Fruit fly (Drosophila melanogaster) whole organism, embryonic: ENCODE measurements around the gene Rab9D.
A peak's percentile ranks its signal among the peaks of the same experiment; 100 is the strongest.

Source experiments
- Atf3 ChIP-seq: fragments of 200-800 bp; sonication (Bioruptor generic); optimal IDR thresholded peaks from 3 replicates; lab custom pipeline; 2016; ENCODE audit warnings: missing biosample characterization, missing genetic modification characterization
- Blimp-1 ChIP-seq: fragments of 200-800 bp; sonication (Bioruptor generic); optimal IDR thresholded peaks from 3 replicates; lab custom pipeline; 2018; ENCODE audit warnings: missing biosample characterization, missing genetic modification characterization, mild to moderate bottlenecking, moderate library complexity, missing genetic modification reagents
- BtbVII ChIP-seq: fragments of 200-800 bp; sonication (Bioruptor generic); optimal IDR thresholded peaks from 3 replicates; lab custom pipeline; 2017; ENCODE audit warnings: missing biosample characterization, mild to moderate bottlenecking, missing genetic modification characterization
- CG10366 ChIP-seq: fragments of 200-800 bp; sonication (Bioruptor generic); IDR thresholded peaks from 2 replicates; pipeline ENCODE4 v1.3.6; 2022; ENCODE audit warnings: missing biosample characterization, missing genetic modification characterization
- CG13775 ChIP-seq: fragments of 200-800 bp; sonication (Bioruptor generic); optimal IDR thresholded peaks from 3 replicates; lab custom pipeline; 2017; ENCODE audit warnings: missing biosample characterization, mild to moderate bottlenecking, missing genetic modification characterization
- CG15514 ChIP-seq: fragments of 200-800 bp; sonication (Bioruptor generic); optimal IDR thresholded peaks from 3 replicates; lab custom pipeline; 2017; ENCODE audit warnings: missing biosample characterization, missing genetic modification characterization, mild to moderate bottlenecking, moderate library complexity, missing genetic modification reagents
- CG1602 ChIP-seq: fragments of 200-800 bp; sonication (Bioruptor generic); optimal IDR thresholded peaks from 3 replicates; lab custom pipeline; 2016; ENCODE audit warnings: missing biosample characterization, missing genetic modification characterization
- CG1603 ChIP-seq: fragments of 200-800 bp; sonication (Bioruptor generic); optimal IDR thresholded peaks from 2 replicates; lab custom pipeline; 2019; ENCODE audit warnings: missing biosample characterization, mild to moderate bottlenecking, missing genetic modification characterization, moderate library complexity
- CG16813 ChIP-seq: fragments of 200-800 bp; sonication (Bioruptor generic); IDR thresholded peaks from 3 replicates; pipeline ENCODE4 v1.3.6; 2022; ENCODE audit warnings: missing biosample characterization, missing genetic modification characterization; ENCODE audit not compliant: partially characterized antibody
- CG16815 ChIP-seq: fragments of 200-800 bp; sonication (Bioruptor generic); optimal IDR thresholded peaks from 3 replicates; lab custom pipeline; 2017; ENCODE audit warnings: missing biosample characterization, mild to moderate bottlenecking, missing genetic modification characterization
- CG17361 ChIP-seq: fragments of 200-800 bp; sonication (Bioruptor generic); IDR thresholded peaks from 3 replicates; pipeline ENCODE4 v1.3.6; 2022; ENCODE audit warnings: missing biosample characterization, missing genetic modification characterization
- CG1792 ChIP-seq: fragments of 200-800 bp; sonication (Bioruptor generic); optimal IDR thresholded peaks from 2 replicates; lab custom pipeline; 2016; ENCODE audit warnings: missing biosample characterization, missing genetic modification characterization
- CG32532 ChIP-seq: fragments of 200-800 bp; sonication (Bioruptor generic); IDR thresholded peaks from 2 replicates; pipeline ENCODE4 v1.3.6; 2022; ENCODE audit warnings: missing biosample characterization, missing genetic modification characterization
- CG32767 ChIP-seq: fragments of 200-800 bp; sonication (Bioruptor generic); IDR thresholded peaks from 2 replicates; pipeline ENCODE4 v1.3.6; 2022; ENCODE audit warnings: missing biosample characterization, missing genetic modification characterization
- CG32772 ChIP-seq: fragments of 200-800 bp; sonication (Bioruptor generic); IDR thresholded peaks from 2 replicates; pipeline ENCODE4 v1.3.6; 2022; ENCODE audit warnings: missing biosample characterization, missing genetic modification characterization
- CG4617 ChIP-seq: fragments of 200-800 bp; sonication (Bioruptor generic); optimal IDR thresholded peaks from 3 replicates; lab custom pipeline; 2016; ENCODE audit warnings: missing biosample characterization, missing genetic modification characterization, borderline replicate concordance
- CG6254 ChIP-seq: fragments of 200-800 bp; sonication (Bioruptor generic); optimal IDR thresholded peaks from 3 replicates; lab custom pipeline; 2017; ENCODE audit warnings: mild to moderate bottlenecking, missing biosample characterization, missing genetic modification reagents, missing genetic modification characterization
- CG8924 ChIP-seq: fragments of 200-800 bp; optimal IDR thresholded peaks from 3 replicates; lab custom pipeline; 2019; ENCODE audit warnings: missing biosample characterization, mild to moderate bottlenecking, missing genetic modification characterization, moderate library complexity
- Deaf1 ChIP-seq: fragments of 200-800 bp; optimal IDR thresholded peaks from 3 replicates; lab custom pipeline; 2019; ENCODE audit warnings: missing biosample characterization, mild to moderate bottlenecking, missing genetic modification characterization, moderate library complexity
- Fer1 ChIP-seq: fragments of 200-800 bp; sonication (Bioruptor generic); optimal IDR thresholded peaks from 2 replicates; lab custom pipeline; 2017; ENCODE audit warnings: missing biosample characterization, mild to moderate bottlenecking, missing genetic modification characterization
- GATAe ChIP-seq: fragments of 200-800 bp; sonication (Bioruptor generic); conservative IDR thresholded peaks from 2 replicates; pipeline ENCODE4 v1.3.6; 2022; ENCODE audit warnings: missing biosample characterization, missing genetic modification characterization
- HHEX ChIP-seq: fragments of 200-800 bp; sonication (Bioruptor generic); optimal IDR thresholded peaks from 3 replicates; lab custom pipeline; 2017; ENCODE audit warnings: missing biosample characterization, mild to moderate bottlenecking, missing genetic modification characterization, missing genetic modification reagents
- Jarid2 ChIP-seq: fragments of 200-800 bp; sonication (Bioruptor generic); optimal IDR thresholded peaks from 3 replicates; lab custom pipeline; 2017; ENCODE audit warnings: mild to moderate bottlenecking, missing biosample characterization, missing genetic modification reagents, missing genetic modification characterization
- NC2α ChIP-seq: fragments of 200-800 bp; sonication (Bioruptor generic); optimal IDR thresholded peaks from 2 replicates; lab custom pipeline; 2016; ENCODE audit warnings: missing biosample characterization, missing genetic modification characterization
- NFAT ChIP-seq: fragments of 200-800 bp; sonication (Bioruptor generic); IDR thresholded peaks from 2 replicates; pipeline ENCODE4 v1.3.6; 2022; ENCODE audit warnings: missing biosample characterization, missing genetic modification characterization
- Opbp ChIP-seq: fragments of 200-800 bp; sonication (Bioruptor generic); IDR thresholded peaks from 3 replicates; pipeline ENCODE4 v1.3.6; 2022; ENCODE audit warnings: missing biosample characterization, missing genetic modification characterization; ENCODE audit not compliant: partially characterized antibody
- Ravus ChIP-seq: fragments of 200-800 bp; sonication (Bioruptor generic); IDR thresholded peaks from 2 replicates; pipeline ENCODE4 v1.3.6; 2022; ENCODE audit warnings: missing biosample characterization, missing genetic modification characterization
- Sry-β ChIP-seq: fragments of 200-800 bp; sonication (Bioruptor generic); optimal IDR thresholded peaks from 2 replicates; lab custom pipeline; 2018; ENCODE audit warnings: missing biosample characterization, mild to moderate bottlenecking, missing genetic modification characterization, moderate library complexity
- Tbp ChIP-seq: fragments of >200 bp; optimal IDR thresholded peaks from 2 replicates; lab custom pipeline; 2018; ENCODE audit warnings: missing biosample characterization, missing genetic modification characterization
- ac ChIP-seq: fragments of 200-800 bp; sonication (Bioruptor generic); optimal IDR thresholded peaks from 3 replicates; lab custom pipeline; 2017; ENCODE audit warnings: missing biosample characterization, mild to moderate bottlenecking, missing genetic modification characterization
- bcd ChIP-seq: fragments of 200-800 bp; sonication (Bioruptor generic); optimal IDR thresholded peaks from 2 replicates; lab custom pipeline; 2017; ENCODE audit warnings: missing biosample characterization, mild to moderate bottlenecking, missing genetic modification characterization
- bowl ChIP-seq: fragments of 200-800 bp; sonication (Bioruptor generic); IDR thresholded peaks from 2 replicates; pipeline ENCODE4 v1.3.6; 2022; ENCODE audit warnings: missing biosample characterization, missing genetic modification characterization
- cas ChIP-seq: fragments of 200-800 bp; sonication (Bioruptor generic); IDR thresholded peaks from 2 replicates; pipeline ENCODE4 v1.3.6; 2022; ENCODE audit warnings: missing biosample characterization, missing genetic modification characterization
- cato ChIP-seq: fragments of 200-800 bp; sonication (Bioruptor generic); optimal IDR thresholded peaks from 2 replicates; lab custom pipeline; 2016; ENCODE audit warnings: missing biosample characterization, missing genetic modification characterization, borderline replicate concordance
- chif ChIP-seq, 2 experiments: fragments of 200-800 bp; sonication (Bioruptor generic); optimal IDR thresholded peaks; 3 replicates each; lab custom pipeline; 2016; ENCODE audit warnings: missing biosample characterization in 2 of 2, missing genetic modification characterization in 2 of 2
- dm ChIP-seq: fragments of 200-800 bp; sonication (Bioruptor generic); optimal IDR thresholded peaks from 3 replicates; lab custom pipeline; 2016; ENCODE audit warnings: missing biosample characterization, missing genetic modification characterization
- eve ChIP-seq, 2 experiments: fragments of >200 bp; optimal IDR thresholded peaks; 2 replicates each; lab custom pipeline; 2017; ENCODE audit warnings: missing biosample characterization in 2 of 2, missing genetic modification characterization in 2 of 2
- exex ChIP-seq: fragments of 200-800 bp; sonication (Bioruptor generic); optimal IDR thresholded peaks from 4 replicates; lab custom pipeline; 2018; ENCODE audit warnings: missing biosample characterization, mild to moderate bottlenecking, missing genetic modification characterization, moderate library complexity
- gce ChIP-seq: fragments of 200-800 bp; sonication (Bioruptor generic); IDR thresholded peaks from 3 replicates; pipeline ENCODE4 v1.3.6; 2022; ENCODE audit warnings: missing biosample characterization, missing genetic modification characterization
- her ChIP-seq: fragments of 200-800 bp; sonication (Bioruptor generic); optimal IDR thresholded peaks from 2 replicates; lab custom pipeline; 2016; ENCODE audit warnings: missing biosample characterization, missing genetic modification characterization
- jigr1 ChIP-seq: fragments of 200-800 bp; sonication (Bioruptor generic); IDR thresholded peaks from 3 replicates; pipeline ENCODE4 v1.3.6; 2022; ENCODE audit warnings: missing biosample characterization, missing genetic modification characterization
- ken ChIP-seq: fragments of 200-800 bp; sonication (Bioruptor generic); IDR thresholded peaks from 3 replicates; pipeline ENCODE4 v1.3.6; 2022; ENCODE audit warnings: missing biosample characterization, missing genetic modification characterization
- lmd ChIP-seq: fragments of 200-800 bp; sonication (Bioruptor generic); IDR thresholded peaks from 2 replicates; pipeline ENCODE4 v1.3.6; 2022; ENCODE audit warnings: missing biosample characterization, missing genetic modification characterization
- onecut ChIP-seq: fragments of 200-800 bp; sonication (Bioruptor generic); IDR thresholded peaks from 2 replicates; pipeline ENCODE4 v1.3.6; 2022; ENCODE audit warnings: missing biosample characterization, missing genetic modification characterization
- ranshi ChIP-seq: fragments of 200-800 bp; sonication (Bioruptor generic); IDR thresholded peaks from 2 replicates; pipeline ENCODE4 v1.3.6; 2022; ENCODE audit warnings: missing biosample characterization, missing genetic modification characterization
- row ChIP-seq: fragments of 200-800 bp; sonication (Bioruptor generic); IDR thresholded peaks from 3 replicates; pipeline ENCODE4 v1.3.6; 2022; ENCODE audit warnings: missing biosample characterization, missing genetic modification characterization
- slou ChIP-seq: fragments of 200-800 bp; sonication (Bioruptor generic); optimal IDR thresholded peaks from 3 replicates; lab custom pipeline; 2016; ENCODE audit warnings: missing biosample characterization, missing genetic modification characterization
- ssp ChIP-seq: fragments of 200-800 bp; sonication (Bioruptor generic); IDR thresholded peaks from 2 replicates; pipeline ENCODE4 v1.3.6; 2022; ENCODE audit warnings: missing biosample characterization, missing genetic modification characterization
- tup ChIP-seq: fragments of 200-800 bp; sonication (Bioruptor generic); optimal IDR thresholded peaks from 2 replicates; lab custom pipeline; 2016; ENCODE audit warnings: missing biosample characterization, mild to moderate bottlenecking, missing genetic modification characterization, moderate library complexity

Gene Rab9D

DNA sequence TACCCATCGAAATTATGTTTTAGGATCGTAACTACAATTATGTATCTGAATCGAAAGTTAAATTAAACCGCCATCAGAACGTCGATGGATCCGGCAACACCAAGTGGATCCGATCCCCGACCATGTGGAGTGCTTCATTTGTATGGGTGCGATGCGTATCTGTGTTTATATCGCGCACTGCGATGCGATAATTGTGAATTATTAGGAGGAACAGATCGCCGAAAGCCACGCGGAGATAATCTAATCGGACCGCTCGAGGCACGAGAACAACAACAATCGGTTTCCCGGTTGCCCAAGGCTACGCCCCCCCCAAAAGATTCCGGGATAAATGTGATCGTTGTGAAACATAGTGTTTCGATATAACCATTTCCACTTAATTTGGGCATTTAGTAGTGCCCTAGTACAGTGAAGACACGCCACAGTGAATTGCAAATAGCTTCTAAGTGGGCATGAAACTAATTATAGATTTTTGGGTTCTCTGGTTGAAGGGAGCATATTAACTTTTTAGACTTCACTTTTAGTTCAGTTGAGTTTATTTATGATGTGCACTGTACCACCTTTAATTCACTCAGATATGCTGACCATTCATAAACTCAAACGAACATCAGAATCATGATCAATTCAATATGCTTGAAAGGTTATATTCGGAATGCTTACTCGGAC, 11.5 kb downstream of the Rab9D start (continued):
- TF ChIP-seq gce (GFP tag; lab: Robert Waterston, UW), result peak; percentile 34; the same call in 1 of the 3 replicates
- TF ChIP-seq HHEX (GFP tag; lab: Kevin White, UChicago), result peak; percentile 4
- TF ChIP-seq Fer1 (GFP tag; lab: Kevin White, UChicago), result peak; percentile 16
- peak; percentile 21 for TF ChIP-seq CG1602 (GFP tag; lab: Kevin White, UChicago)
- TF ChIP-seq CG4617 (GFP tag; lab: Kevin White, UChicago), result no peak
- peak; percentile 39; the same call in 2 of the 3 replicates for TF ChIP-seq CG17361 (GFP tag; lab: Robert Waterston, UW)
- no peak for TF ChIP-seq ac (GFP tag; lab: Kevin White, UChicago)
- TF ChIP-seq GATAe (GFP tag; lab: Robert Waterston, UW), result no peak
- TF ChIP-seq her (GFP tag; lab: Kevin White, UChicago), result no peak
- peak; percentile 9 for TF ChIP-seq dm
- TF ChIP-seq ranshi (GFP tag; lab: Robert Waterston, UW), result peak; percentile 66; the same call in 1 of the 2 replicates
- TF ChIP-seq lmd (GFP tag; lab: Robert Waterston, UW), result peak; percentile 68
- no peak for TF ChIP-seq Tbp (GFP tag; lab: Kevin White, UChicago)
- peak; percentile 71 for TF ChIP-seq ken (GFP tag; lab: Robert Waterston, UW)
- peak; percentile 16 for TF ChIP-seq CG13775 (GFP tag; lab: Kevin White, UChicago)
- TF ChIP-seq onecut (GFP tag; lab: Robert Waterston, UW), result no peak
- no peak for TF ChIP-seq CG1792 (GFP tag; lab: Kevin White, UChicago)
- TF ChIP-seq, all 482 proteins: peak for 199

dm6 chrX:10601479-10601921, 12.6 kb downstream of the Rab9D start:
- TF ChIP-seq Opbp (GFP tag; lab: Robert Waterston, UW) (0 out of 3 replicates have a peak, but pooled peaks have one; percentile 8), Jarid2 (peak; percentile 75), Sry-β (peak; percentile 14), bowl (GFP tag; lab: Robert Waterston, UW) (no peak), BtbVII (GFP tag; lab: Kevin White, UChicago) (no peak), ssp (GFP tag; lab: Robert Waterston, UW) (no peak), CG16815 (GFP tag; lab: Kevin White, UChicago) (peak; percentile 13), CG16813 (GFP tag; lab: Robert Waterston, UW) (no peak), chif (GFP tag; optimal IDR thresholded peaks at IDR 0.05; lab: Kevin White, UChicago) (no peak), tup (GFP tag; lab: Kevin White, UChicago) (no peak), cas (no peak), Deaf1 (tag; lab: Kevin White, UChicago) (peak; percentile 60), CG10366 (GFP tag; lab: Robert Waterston, UW) (peak; percentile 21; the same call in 1 of the 2 replicates), CG6254 (GFP tag; lab: Kevin White, UChicago) (no peak), NC2α (no peak), CG15514 (peak; percentile 12), slou (GFP tag; lab: Kevin White, UChicago) (no peak), exex (tag; lab: Kevin White, UChicago) (no peak), cato (GFP tag; lab: Kevin White, UChicago) (peak; percentile 34), CG32767 (GFP tag; lab: Robert Waterston, UW) (no peak), eve (GFP tag; optimal IDR thresholded peaks at IDR 0.05; lab: Kevin White, UChicago) (no peak), CG8924 (tag; lab: Kevin White, UChicago) (no peak), gce (GFP tag; lab: Robert Waterston, UW) (peak; percentile 12; the same call in 1 of the 3 replicates), CG32772 (GFP tag; lab: Robert Waterston, UW) (no peak), Atf3 (GFP tag; lab: Kevin White, UChicago) (no peak), Ravus (peak; percentile 31), row (GFP tag; lab: Robert Waterston, UW) (peak; percentile 86), Blimp-1 (peak; percentile 15), jigr1 (no peak), bcd (GFP tag; lab: Kevin White, UChicago) (peak; percentile 44), NFAT (GFP tag; lab: Robert Waterston, UW) (peak; percentile 37; the same call in 1 of the 2 replicates), CG1603 (tag; lab: Kevin White, UChicago) (no peak), CG32532 (peak; percentile 67)
